Worm (Caenorhabditis elegans): ENCODE measurements around the gene clc-18.

DNA sequence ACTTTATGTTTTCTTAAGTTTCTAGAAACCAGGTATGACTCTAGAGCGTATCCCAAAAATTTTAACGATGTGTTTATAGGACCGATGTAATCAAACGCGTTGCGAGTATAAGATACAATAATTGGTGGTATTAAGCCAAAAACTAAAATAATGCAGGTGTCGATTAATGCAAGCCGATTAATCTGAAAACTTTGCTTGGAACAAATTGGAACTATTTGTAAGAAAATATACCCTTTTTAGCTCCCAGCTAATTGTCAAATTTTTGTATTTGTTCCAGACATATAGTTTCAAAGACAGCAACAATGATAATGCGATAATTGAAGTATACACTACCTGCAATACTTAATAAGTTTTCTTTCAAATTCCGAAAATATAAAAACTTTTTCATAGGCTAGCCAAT is 28.5 kb downstream of the clc-18 start, which contains the start of gene srh-211:
- TF ChIP-seq R02D3.7 (tag; optimal IDR thresholded peaks at IDR 0.05) (no peak), ceh-82 (tag; optimal IDR thresholded peaks at IDR 0.05) (no peak), daf-12 (tag; optimal IDR thresholded peaks at IDR 0.05) (no peak), nhr-11 (tag; optimal IDR thresholded peaks at IDR 0.05) (no peak), ztf-11 (tag; optimal IDR thresholded peaks at IDR 0.05) (no peak)
